Fruit fly (Drosophila melanogaster) whole organism, wandering third instar larva: ENCODE measurements around the gene CG44038.

ENCODE experiments used
- Abd-B ChIP-seq: fragments of >200 bp; optimal IDR thresholded peaks from 2 replicates; lab custom pipeline; 2017; ENCODE audit warnings: missing biosample characterization, missing genetic modification characterization
- CG32264 ChIP-seq: fragments of 200-800 bp; sonication (Bioruptor generic); optimal IDR thresholded peaks from 2 replicates; lab custom pipeline; 2016; ENCODE audit warnings: missing biosample characterization, missing genetic modification characterization
- CrebA ChIP-seq: fragments of 200-800 bp; sonication (Bioruptor generic); optimal IDR thresholded peaks from 2 replicates; lab custom pipeline; 2016; ENCODE audit warnings: missing biosample characterization, mild to moderate bottlenecking, missing genetic modification characterization, borderline replicate concordance
- Dfd ChIP-seq: fragments of >200 bp; optimal IDR thresholded peaks from 2 replicates; lab custom pipeline; 2017; ENCODE audit warnings: missing biosample characterization, missing genetic modification characterization
- Dif ChIP-seq: fragments of 200-275, 200-300 bp; sonication (Bioruptor generic); optimal IDR thresholded peaks from 2 replicates; lab custom pipeline; 2018; ENCODE audit warnings: missing biosample characterization, missing genetic modification characterization; ENCODE audit not compliant: partially characterized antibody
- GATAd ChIP-seq: sonication (Bioruptor generic); optimal IDR thresholded peaks from 2 replicates; lab custom pipeline; 2016; ENCODE audit warnings: missing biosample characterization, missing genetic modification characterization
- HLH106 ChIP-seq: fragments of 200-800 bp; optimal IDR thresholded peaks from 3 replicates; lab custom pipeline; 2019; ENCODE audit warnings: missing biosample characterization, mild to moderate bottlenecking, missing genetic modification characterization, moderate library complexity
- Hnf4 ChIP-seq: fragments of 200-800 bp; sonication (Bioruptor generic); optimal IDR thresholded peaks from 2 replicates; lab custom pipeline; 2016; ENCODE audit warnings: missing biosample characterization, mild to moderate bottlenecking, missing genetic modification characterization
- Hr78 ChIP-seq: fragments of >200 bp; optimal IDR thresholded peaks from 2 replicates; lab custom pipeline; 2017; ENCODE audit warnings: missing biosample characterization, missing genetic modification characterization
- Hr83 ChIP-seq: fragments of 200-300 bp; sonication (Bioruptor generic); optimal IDR thresholded peaks from 2 replicates; lab custom pipeline; 2016; ENCODE audit warnings: missing biosample characterization, mild to moderate bottlenecking, missing genetic modification characterization, moderate library complexity; ENCODE audit not compliant: poor library complexity, severe bottlenecking
- Jra ChIP-seq: sonication (Bioruptor generic); optimal IDR thresholded peaks from 2 replicates; lab custom pipeline; 2016; ENCODE audit warnings: missing biosample characterization, missing genetic modification characterization
- Mio ChIP-seq: sonication (Bioruptor generic); optimal IDR thresholded peaks from 2 replicates; lab custom pipeline; 2016; ENCODE audit warnings: missing biosample characterization, missing genetic modification characterization
- Myc ChIP-seq: fragments of >200 bp; optimal IDR thresholded peaks from 2 replicates; lab custom pipeline; 2017
- N ChIP-seq: fragments of >200 bp; optimal IDR thresholded peaks from 2 replicates; lab custom pipeline; 2018; ENCODE audit warnings: missing biosample characterization, missing external identifiers, missing genetic modification characterization
- OdsH ChIP-seq: fragments of 200-800 bp; sonication (Bioruptor generic); optimal IDR thresholded peaks from 2 replicates; lab custom pipeline; 2016; ENCODE audit warnings: missing biosample characterization, mild to moderate bottlenecking, missing genetic modification characterization
- Sp1 ChIP-seq: fragments of 200-800 bp; sonication (Bioruptor generic); optimal IDR thresholded peaks from 3 replicates; lab custom pipeline; 2019; ENCODE audit warnings: missing biosample characterization, mild to moderate bottlenecking, missing genetic modification characterization, moderate library complexity
- br ChIP-seq: fragments of 200-800 bp; sonication (Bioruptor generic); optimal IDR thresholded peaks from 2 replicates; lab custom pipeline; 2016; ENCODE audit warnings: missing biosample characterization, missing genetic modification characterization
- brk ChIP-seq: fragments of 200-800 bp; sonication (Bioruptor generic); optimal IDR thresholded peaks from 2 replicates; lab custom pipeline; 2016; ENCODE audit warnings: missing biosample characterization, mild to moderate bottlenecking, missing genetic modification characterization
- dl ChIP-seq, 2 experiments: fragments of 175-275, 200-275 bp in 1 of 2; fragments of 200-275 bp in 1 of 2; sonication (Bioruptor generic); optimal IDR thresholded peaks; lab custom pipeline; 2018; ENCODE audit warnings: mild to moderate bottlenecking in 2 of 2, missing biosample characterization in 2 of 2, missing genetic modification characterization in 2 of 2, moderate library complexity in 2 of 2; ENCODE audit not compliant: partially characterized antibody in 2 of 2, insufficient read depth in 1 of 2
- ey ChIP-seq: fragments of 200-800 bp; sonication (Bioruptor generic); optimal IDR thresholded peaks from 2 replicates; lab custom pipeline; 2016; ENCODE audit warnings: missing biosample characterization, missing genetic modification characterization
- foxo ChIP-seq, 2 experiments: fragments of 200-800 bp; sonication (Bioruptor generic); optimal IDR thresholded peaks; 2 replicates in 1 of 2; 3 replicates in 1 of 2; lab custom pipeline; 2016 to 2017; ENCODE audit warnings: missing biosample characterization in 2 of 2, missing genetic modification characterization in 2 of 2
- fru ChIP-seq: fragments of 200-800 bp; sonication (Bioruptor generic); optimal IDR thresholded peaks from 3 replicates; lab custom pipeline; 2016; ENCODE audit warnings: missing biosample characterization, mild to moderate bottlenecking, missing genetic modification characterization
- h ChIP-seq: fragments of 200-800 bp; sonication (Bioruptor generic); optimal IDR thresholded peaks from 3 replicates; lab custom pipeline; 2016; ENCODE audit warnings: missing biosample characterization, mild to moderate bottlenecking, missing genetic modification characterization
- jim ChIP-seq: fragments of 175-275, 200-325 bp; sonication (Bioruptor generic); optimal IDR thresholded peaks from 2 replicates; lab custom pipeline; 2016; ENCODE audit warnings: missing biosample characterization, mild to moderate bottlenecking, missing genetic modification characterization
- rgr ChIP-seq: fragments of 200-800 bp; sonication (Bioruptor generic); optimal IDR thresholded peaks from 3 replicates; lab custom pipeline; 2016; ENCODE audit warnings: missing biosample characterization, mild to moderate bottlenecking, missing genetic modification characterization
- sage ChIP-seq: fragments of 200-800 bp; sonication (Bioruptor generic); optimal IDR thresholded peaks from 2 replicates; lab custom pipeline; 2016; ENCODE audit warnings: missing biosample characterization, mild to moderate bottlenecking, missing genetic modification characterization
- sv ChIP-seq: fragments of 200-800 bp; sonication (Bioruptor generic); optimal IDR thresholded peaks from 3 replicates; lab custom pipeline; 2016; ENCODE audit warnings: missing biosample characterization, missing genetic modification characterization
- tai ChIP-seq: sonication (Bioruptor generic); optimal IDR thresholded peaks from 2 replicates; lab custom pipeline; 2016; ENCODE audit warnings: missing biosample characterization, missing genetic modification characterization
- usp ChIP-seq: fragments of >200 bp; optimal IDR thresholded peaks from 2 replicates; lab custom pipeline; 2017; ENCODE audit warnings: missing biosample characterization, missing genetic modification characterization
- woc ChIP-seq: sonication (Bioruptor generic); optimal IDR thresholded peaks from 2 replicates; lab custom pipeline; 2016; ENCODE audit warnings: missing biosample characterization, mild to moderate bottlenecking, missing genetic modification characterization

The CG44038 gene

DNA sequence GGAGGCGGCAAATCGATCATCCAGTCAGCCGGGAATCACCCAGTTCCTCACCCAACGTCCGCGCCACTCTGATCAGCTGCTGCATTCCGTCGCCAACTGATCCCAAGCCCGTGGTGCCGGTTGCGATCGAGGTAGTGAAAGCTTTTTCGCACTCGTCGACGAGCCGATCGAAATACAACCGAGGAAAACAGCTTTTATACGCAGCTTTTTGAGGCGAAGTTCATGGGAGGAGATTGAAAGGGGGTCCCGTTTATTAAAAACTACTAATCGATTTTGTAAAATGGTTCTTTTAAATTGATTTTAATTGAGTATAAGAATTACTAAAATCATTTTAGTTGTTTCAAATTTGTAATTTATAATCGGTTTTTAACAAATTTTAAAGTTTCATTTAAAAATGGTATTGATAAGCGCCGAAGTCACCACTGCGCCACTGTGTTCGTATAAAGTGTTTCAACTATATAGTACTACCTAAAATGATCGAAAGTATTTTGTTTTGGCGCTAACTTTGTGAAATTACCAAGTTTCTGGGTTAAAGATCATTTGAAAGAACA lies 39.3 kb upstream of the CG44038 start, which contains the start of gene CG4860 (continued):
- TF ChIP-seq Jra (peak; percentile 79), OdsH (peak; percentile 88), Myc (lab: Kevin White, UChicago) (no peak), rgr (GFP tag; lab: Kevin White, UChicago) (peak; percentile 90), Sp1 (GFP tag; lab: Kevin White, UChicago) (peak; percentile 85), Abd-B (GFP tag; lab: Kevin White, UChicago) (no peak), dl (GFP tag; optimal IDR thresholded peaks at IDR 0.05; lab: Kevin White, UChicago; ENCODE audit: insufficient read depth in 1 of 2, partially characterized antibody in 2 of 2) (no peak), jim (GFP tag; lab: Kevin White, UChicago) (peak; percentile 48)
- TF ChIP-seq, all 38 proteins: peak for 25

DNA sequence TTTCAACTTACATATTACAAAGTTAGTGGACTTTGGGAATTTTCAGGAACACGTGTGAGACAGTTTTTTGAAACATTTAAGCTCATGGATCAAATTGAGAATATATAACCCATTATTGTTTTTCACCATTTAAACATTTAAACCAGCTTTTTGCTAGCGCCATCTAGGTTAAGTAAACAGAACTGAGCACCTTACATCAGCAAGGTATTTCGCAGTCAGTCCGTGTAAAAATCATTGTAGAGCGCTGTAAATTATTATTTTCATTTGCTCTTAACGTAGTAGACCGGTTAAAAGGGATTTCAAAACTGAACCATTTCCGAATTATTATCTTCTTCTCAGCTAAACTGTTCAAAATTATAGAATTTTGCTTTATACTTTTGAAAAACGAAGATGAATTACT lies 38.7 kb upstream of the CG44038 start, which contains the start of gene Rsbp15:
Rsbp15 (plus strand) TSS at position 295 of the 400 bp plus-strand sequence.
- TF ChIP-seq OdsH, result no peak
- peak; percentile 48 for TF ChIP-seq Myc (lab: Kevin White, UChicago)
- TF ChIP-seq Dif, result no peak
- TF ChIP-seq rgr (GFP tag; lab: Kevin White, UChicago), result no peak
- TF ChIP-seq GATAd (GFP tag; lab: Kevin White, UChicago), result no peak
- TF ChIP-seq foxo (GFP tag; optimal IDR thresholded peaks at IDR 0.05; lab: Kevin White, UChicago), result no peak
- no peak for TF ChIP-seq fru (GFP tag; lab: Kevin White, UChicago)
- TF ChIP-seq CG32264, result no peak

DNA sequence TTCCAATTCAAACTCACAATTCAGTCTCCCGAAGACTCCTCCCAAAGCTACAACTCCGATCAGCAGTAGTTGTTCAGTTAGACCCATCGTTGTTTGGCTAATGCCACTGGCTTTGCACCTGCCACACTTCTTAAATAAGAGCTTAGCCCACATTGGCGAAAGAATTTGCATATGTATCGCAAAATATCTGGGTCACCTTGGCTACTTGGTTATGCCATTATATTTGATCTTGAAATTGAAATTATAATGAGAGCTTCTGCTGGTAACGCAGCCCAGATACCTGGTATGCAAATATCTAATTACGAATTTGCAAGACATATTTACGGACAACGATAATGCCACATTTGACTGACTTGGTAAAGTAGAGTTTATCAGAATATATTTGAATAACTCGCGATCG lies 35.9 kb upstream of the CG44038 start, which contains the start of gene CG17404:
CG17404 (minus strand) TSS at position 101 of the 400 bp plus-strand sequence.
- no peak for TF ChIP-seq ey (GFP tag; lab: Kevin White, UChicago)
- no peak for TF ChIP-seq sv
- no peak for TF ChIP-seq Hnf4 (GFP tag; lab: Kevin White, UChicago)
- TF ChIP-seq br (GFP tag; lab: Kevin White, UChicago), result no peak
- no peak for TF ChIP-seq fru (GFP tag; lab: Kevin White, UChicago)
- no peak for TF ChIP-seq HLH106 (tag; lab: Kevin White, UChicago)
- TF ChIP-seq Dfd, result no peak
- TF ChIP-seq, all 38 proteins: peak for 0

DNA sequence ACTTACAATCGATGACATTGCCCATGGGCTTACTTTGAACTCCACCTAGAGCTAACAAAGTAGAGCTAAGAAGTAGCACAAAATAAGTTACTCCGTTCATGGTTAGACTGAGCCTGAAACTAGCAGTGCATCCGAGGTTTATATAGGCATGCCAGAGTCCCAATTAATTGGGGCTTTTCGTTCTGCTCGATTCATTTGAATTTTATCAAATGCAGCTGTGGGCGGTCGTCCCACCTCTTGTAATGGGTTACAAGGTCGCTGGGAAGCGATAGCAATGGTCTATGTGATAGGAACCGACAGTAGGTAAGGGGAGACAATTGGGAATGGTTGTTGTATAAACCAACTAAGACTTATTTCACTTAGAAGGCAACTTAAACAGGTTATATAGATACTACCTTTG lies 34.5 kb upstream of the CG44038 start, which contains the start of gene CG12256:
CG12256 (minus strand) TSS at position 101 of the 400 bp plus-strand sequence.
- TF ChIP-seq dl (GFP tag; optimal IDR thresholded peaks at IDR 0.05; lab: Kevin White, UChicago; ENCODE audit: insufficient read depth in 1 of 2, partially characterized antibody in 2 of 2) (no peak), HLH106 (tag; lab: Kevin White, UChicago) (no peak), tai (GFP tag; lab: Kevin White, UChicago) (no peak), GATAd (GFP tag; lab: Kevin White, UChicago) (no peak), Hr83 (GFP tag; lab: Kevin White, UChicago) (no peak), Hr78 (GFP tag; lab: Kevin White, UChicago) (no peak), woc (GFP tag; lab: Kevin White, UChicago) (no peak), br (GFP tag; lab: Kevin White, UChicago) (no peak), Mio (GFP tag; lab: Kevin White, UChicago) (no peak), usp (GFP tag; lab: Kevin White, UChicago) (no peak), brk (GFP tag; lab: Kevin White, UChicago) (no peak), N (GFP tag; lab: Kevin White, UChicago) (no peak), Dfd (no peak), Hnf4 (GFP tag; lab: Kevin White, UChicago) (no peak), rgr (GFP tag; lab: Kevin White, UChicago) (no peak)

DNA sequence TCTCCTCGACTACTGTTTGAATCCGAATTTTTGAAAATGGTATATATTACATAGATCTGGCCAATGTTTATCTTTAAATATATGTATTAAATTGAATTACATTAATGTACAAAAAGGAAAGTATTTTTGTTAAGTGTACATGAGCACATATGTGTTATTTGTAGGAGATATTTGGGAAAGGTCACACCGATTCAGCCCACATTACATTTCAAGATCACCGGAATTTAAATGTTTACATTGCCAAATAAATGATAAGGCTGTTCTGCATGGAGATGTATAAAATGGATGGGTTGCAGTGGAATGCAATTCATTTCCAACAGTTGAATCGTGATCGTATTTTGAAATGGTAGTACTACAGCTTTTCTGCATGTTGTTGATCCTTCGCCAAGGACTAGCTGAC lies 31.7 kb upstream of the CG44038 start, which contains the start of gene CG3916:
CG3916 (plus strand) TSS at position 301 of the 400 bp plus-strand sequence.
- no peak for TF ChIP-seq sv
- TF ChIP-seq h (GFP tag; lab: Kevin White, UChicago), result no peak
- no peak for TF ChIP-seq Hnf4 (GFP tag; lab: Kevin White, UChicago)
- no peak for TF ChIP-seq jim (GFP tag; lab: Kevin White, UChicago)
- TF ChIP-seq Sp1 (GFP tag; lab: Kevin White, UChicago), result no peak
- no peak for TF ChIP-seq N (GFP tag; lab: Kevin White, UChicago)
- no peak for TF ChIP-seq brk (GFP tag; lab: Kevin White, UChicago)
- no peak for TF ChIP-seq Hr78 (GFP tag; lab: Kevin White, UChicago)
- no peak for TF ChIP-seq Abd-B (GFP tag; lab: Kevin White, UChicago)
- no peak for TF ChIP-seq Dif
- TF ChIP-seq sage (GFP tag; lab: Kevin White, UChicago), result no peak
- TF ChIP-seq CrebA (GFP tag; lab: Kevin White, UChicago), result no peak
- TF ChIP-seq Hr83 (GFP tag; lab: Kevin White, UChicago), result no peak
